Worm (Caenorhabditis elegans): ENCODE results near the gene K04H4.5.

DNA sequence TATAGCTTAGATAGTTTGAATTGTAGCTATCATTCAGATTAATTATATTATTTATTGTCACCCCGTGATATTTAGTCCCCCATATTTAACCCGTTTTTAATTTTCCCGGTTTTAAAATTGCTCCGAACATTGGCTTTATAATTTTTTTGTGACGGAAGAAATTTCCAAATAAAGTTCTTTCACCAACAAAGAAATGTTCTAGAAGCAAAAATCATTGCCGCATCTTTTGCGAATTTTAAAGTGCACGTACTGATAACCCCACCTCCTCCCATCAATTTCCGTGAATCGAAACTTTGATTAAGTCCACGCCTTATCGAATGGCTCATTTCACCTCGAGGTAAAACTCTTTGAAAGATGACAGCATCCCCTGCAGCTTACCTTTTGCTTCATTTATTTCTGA lies 34.4 kb upstream of the K04H4.5 start, which contains the start of gene C40H1.7:
- TF ChIP-seq him-1 (tag; optimal IDR thresholded peaks at IDR 0.05) (no peak), dao-5 (tag; optimal IDR thresholded peaks at IDR 0.05) (no peak)
